Fruit fly (Drosophila melanogaster) whole organism, prepupa: ENCODE results near the gene nrv1.

ENCODE experiments used
- CG6854 ChIP-seq: fragments of 200-800 bp; sonication (Bioruptor generic); optimal IDR thresholded peaks from 2 replicates; lab custom pipeline; 2017; ENCODE audit warnings: missing biosample characterization, mild to moderate bottlenecking, missing genetic modification characterization
- lz ChIP-seq: fragments of 200-800 bp; sonication (Bioruptor generic); optimal IDR thresholded peaks from 3 replicates; lab custom pipeline; 2016; ENCODE audit warnings: missing biosample characterization, missing genetic modification characterization
- svp ChIP-seq: fragments of 200-800 bp; sonication (Bioruptor generic); peaks from one replicate; lab custom pipeline; 2016; ENCODE audit warnings: missing biosample characterization, missing genetic modification characterization

Gene nrv1

dm6 chr2L:6732566-6732965 lies 54.1 kb downstream of the nrv1 start, which contains the start of gene TTLL3B:
Gene TTLL3B, plus strand, starts transcription at chr2L:6732866.
- TF ChIP-seq svp (GFP tag; lab: Kevin White, UChicago) (no peak), lz (GFP tag; lab: Kevin White, UChicago) (no peak), CG6854 (GFP tag; lab: Kevin White, UChicago) (no peak)
